Fruit fly (Drosophila melanogaster) whole organism, embryonic: Measurements from ENCODE around the gene trbl.

ENCODE experiments used
- Aef1 ChIP-seq: fragments of 200-800 bp; sonication (Bioruptor generic); IDR thresholded peaks from 3 replicates; pipeline ENCODE4 v1.3.6; 2022; ENCODE audit warnings: missing biosample characterization, missing genetic modification characterization
- Awh ChIP-seq: fragments of 200-800 bp; sonication (Bioruptor generic); IDR thresholded peaks from 2 replicates; pipeline ENCODE4, ENCODE4 v1.3.6; 2022; ENCODE audit warnings: missing biosample characterization, missing genetic modification characterization
- CG10209 ChIP-seq: fragments of 200-800 bp; sonication (Bioruptor generic); optimal IDR thresholded peaks from 3 replicates; lab custom pipeline; 2017; ENCODE audit warnings: missing biosample characterization, mild to moderate bottlenecking, missing genetic modification characterization, missing genetic modification reagents
- CG10366 ChIP-seq: fragments of 200-800 bp; sonication (Bioruptor generic); IDR thresholded peaks from 2 replicates; pipeline ENCODE4 v1.3.6; 2022; ENCODE audit warnings: missing biosample characterization, missing genetic modification characterization
- CG11456 ChIP-seq: fragments of 200-800 bp; sonication (Bioruptor generic); IDR thresholded peaks from 3 replicates; pipeline ENCODE4 v1.3.6; 2022; ENCODE audit warnings: missing biosample characterization, missing genetic modification characterization
- CG12391 ChIP-seq: fragments of 200-800 bp; sonication (Bioruptor generic); optimal IDR thresholded peaks from 3 replicates; lab custom pipeline; 2018; ENCODE audit warnings: missing biosample characterization, mild to moderate bottlenecking, missing genetic modification characterization, moderate library complexity
- CG12769 ChIP-seq: fragments of 200-800 bp; sonication (Bioruptor generic); optimal IDR thresholded peaks from 2 replicates; lab custom pipeline; 2019; ENCODE audit warnings: missing biosample characterization, mild to moderate bottlenecking, missing genetic modification characterization, moderate library complexity
- CG13894 ChIP-seq: fragments of 200-800 bp; sonication (Bioruptor generic); optimal IDR thresholded peaks from 3 replicates; lab custom pipeline; 2018; ENCODE audit warnings: missing biosample characterization, mild to moderate bottlenecking, missing genetic modification characterization, moderate library complexity
- CG17359 ChIP-seq: fragments of 200-800 bp; sonication (Bioruptor generic); optimal IDR thresholded peaks from 3 replicates; lab custom pipeline; 2018; ENCODE audit warnings: missing biosample characterization, mild to moderate bottlenecking, missing genetic modification characterization, moderate library complexity
- CG17361 ChIP-seq: fragments of 200-800 bp; sonication (Bioruptor generic); IDR thresholded peaks from 3 replicates; pipeline ENCODE4 v1.3.6; 2022; ENCODE audit warnings: missing biosample characterization, missing genetic modification characterization
- CG17385 ChIP-seq: fragments of 200-800 bp; sonication (Bioruptor generic); optimal IDR thresholded peaks from 3 replicates; lab custom pipeline; 2018; ENCODE audit warnings: missing biosample characterization, mild to moderate bottlenecking, missing genetic modification characterization
- CG2889 ChIP-seq: fragments of 200-800 bp; sonication (Bioruptor generic); IDR thresholded peaks from 3 replicates; pipeline ENCODE4 v1.3.6; 2022; ENCODE audit warnings: missing biosample characterization, missing genetic modification characterization
- CG32532 ChIP-seq: fragments of 200-800 bp; sonication (Bioruptor generic); IDR thresholded peaks from 2 replicates; pipeline ENCODE4 v1.3.6; 2022; ENCODE audit warnings: missing biosample characterization, missing genetic modification characterization
- CG32772 ChIP-seq: fragments of 200-800 bp; sonication (Bioruptor generic); IDR thresholded peaks from 2 replicates; pipeline ENCODE4 v1.3.6; 2022; ENCODE audit warnings: missing biosample characterization, missing genetic modification characterization
- CG6813 ChIP-seq: fragments of 200-800 bp; sonication (Bioruptor generic); optimal IDR thresholded peaks from 2 replicates; lab custom pipeline; 2017; ENCODE audit warnings: missing biosample characterization, missing genetic modification characterization, mild to moderate bottlenecking, moderate library complexity, missing genetic modification reagents
- CG7928 ChIP-seq: fragments of 200-800 bp; sonication (Bioruptor generic); optimal IDR thresholded peaks from 2 replicates; lab custom pipeline; 2017; ENCODE audit warnings: missing biosample characterization, mild to moderate bottlenecking, missing genetic modification characterization
- CG7987 ChIP-seq: fragments of 200-800 bp; sonication (Bioruptor generic); optimal IDR thresholded peaks from 2 replicates; lab custom pipeline; 2018; ENCODE audit warnings: missing biosample characterization, mild to moderate bottlenecking, missing genetic modification characterization, moderate library complexity
- CG8765 ChIP-seq: fragments of 200-800 bp; sonication (Bioruptor generic); IDR thresholded peaks from 2 replicates; pipeline ENCODE4 v1.3.6; 2022; ENCODE audit warnings: missing biosample characterization, missing genetic modification characterization
- CG8944 ChIP-seq: fragments of 200-800 bp; sonication (Bioruptor generic); optimal IDR thresholded peaks from 3 replicates; lab custom pipeline; 2016; ENCODE audit warnings: missing biosample characterization, missing genetic modification characterization
- CG9609 ChIP-seq: fragments of 200-800 bp; sonication (Bioruptor generic); optimal IDR thresholded peaks from 3 replicates; lab custom pipeline; 2016; ENCODE audit warnings: missing biosample characterization, missing genetic modification characterization
- CoRest ChIP-seq: fragments of 200-800 bp; sonication (Bioruptor generic); optimal IDR thresholded peaks from 3 replicates; lab custom pipeline; 2018; ENCODE audit warnings: missing biosample characterization, mild to moderate bottlenecking, missing genetic modification characterization, moderate library complexity
- D19B ChIP-seq: fragments of 200-800 bp; sonication (Bioruptor generic); optimal IDR thresholded peaks from 2 replicates; lab custom pipeline; 2017; ENCODE audit warnings: missing biosample characterization, mild to moderate bottlenecking, missing genetic modification characterization
- Dll ChIP-seq: fragments of 200-800 bp; sonication (Bioruptor generic); IDR thresholded peaks from 4 replicates; pipeline ENCODE4 v1.3.6; 2022; ENCODE audit warnings: missing biosample characterization, missing genetic modification characterization; ENCODE audit not compliant: partially characterized antibody
- Doc2 ChIP-seq: fragments of 200-800 bp; sonication (Bioruptor generic); IDR thresholded peaks from 2 replicates; pipeline ENCODE4 v1.3.6; 2022; ENCODE audit warnings: missing biosample characterization, missing genetic modification characterization
- Dp ChIP-seq: fragments of 200-800 bp; sonication (Bioruptor generic); optimal IDR thresholded peaks from 2 replicates; lab custom pipeline; 2018; ENCODE audit warnings: missing biosample characterization, mild to moderate bottlenecking, missing genetic modification characterization, moderate library complexity
- E2f2 ChIP-seq: fragments of 200-800 bp; sonication (Bioruptor generic); IDR thresholded peaks from 2 replicates; pipeline ENCODE4 v1.3.6; 2022; ENCODE audit warnings: missing biosample characterization, missing genetic modification characterization
- Fer1 ChIP-seq: fragments of 200-800 bp; sonication (Bioruptor generic); optimal IDR thresholded peaks from 2 replicates; lab custom pipeline; 2017; ENCODE audit warnings: missing biosample characterization, mild to moderate bottlenecking, missing genetic modification characterization
- H2.0 ChIP-seq: fragments of 200-800 bp; sonication (Bioruptor generic); IDR thresholded peaks from 2 replicates; pipeline ENCODE4 v1.3.6; 2022; ENCODE audit warnings: missing biosample characterization, missing genetic modification characterization
- Hr78 ChIP-seq, 2 experiments: fragments of 200-800 bp in 1 of 2; fragments of >200 bp in 1 of 2; sonication (Bioruptor generic) in 1 of 2; optimal IDR thresholded peaks; 2 replicates each; lab custom pipeline; 2017 to 2019; ENCODE audit warnings: missing biosample characterization in 2 of 2, missing genetic modification characterization in 2 of 2, mild to moderate bottlenecking in 1 of 2, moderate library complexity in 1 of 2
- MBD-R2 ChIP-seq: fragments of 200-800 bp; sonication (Bioruptor generic); IDR thresholded peaks from 2 replicates; pipeline ENCODE4 v1.3.6; 2022; ENCODE audit warnings: missing biosample characterization, missing genetic modification characterization
- NfI ChIP-seq: fragments of 200-800 bp; sonication (Bioruptor generic); optimal IDR thresholded peaks from 3 replicates; lab custom pipeline; 2018; ENCODE audit warnings: missing biosample characterization, mild to moderate bottlenecking, missing genetic modification characterization, moderate library complexity
- Poxn ChIP-seq: fragments of 200-800 bp; sonication (Bioruptor generic); IDR thresholded peaks from 2 replicates; pipeline ENCODE4 v1.3.6; 2022; ENCODE audit warnings: missing biosample characterization, missing genetic modification characterization
- ash1 ChIP-seq: fragments of 200-800 bp; sonication (Bioruptor generic); optimal IDR thresholded peaks from 2 replicates; lab custom pipeline; 2018; ENCODE audit warnings: missing biosample characterization, mild to moderate bottlenecking, missing genetic modification characterization
- bab2 ChIP-seq: fragments of 200-800 bp; sonication (Bioruptor generic); optimal IDR thresholded peaks from 2 replicates; lab custom pipeline; 2016; ENCODE audit warnings: missing biosample characterization, missing genetic modification characterization
- br ChIP-seq: fragments of >200 bp; optimal IDR thresholded peaks from 2 replicates; lab custom pipeline; 2017
- dmrt99B ChIP-seq: fragments of 200-800 bp; sonication (Bioruptor generic); optimal IDR thresholded peaks from 2 replicates; lab custom pipeline; 2018; ENCODE audit warnings: missing biosample characterization, mild to moderate bottlenecking, missing genetic modification characterization, moderate library complexity
- dysf ChIP-seq: fragments of 200-800 bp; sonication (Bioruptor generic); IDR thresholded peaks from 3 replicates; pipeline ENCODE4 v1.3.6; 2022; ENCODE audit warnings: missing biosample characterization, missing genetic modification characterization
- exex ChIP-seq: fragments of 200-800 bp; sonication (Bioruptor generic); optimal IDR thresholded peaks from 4 replicates; lab custom pipeline; 2018; ENCODE audit warnings: missing biosample characterization, mild to moderate bottlenecking, missing genetic modification characterization, moderate library complexity
- gsb ChIP-seq: fragments of 200-800 bp; sonication (Bioruptor generic); IDR thresholded peaks from 2 replicates; pipeline ENCODE4 v1.3.6; 2022; ENCODE audit warnings: missing biosample characterization, missing genetic modification characterization
- gt ChIP-seq: fragments of 200-800 bp; sonication (Bioruptor generic); IDR thresholded peaks from 2 replicates; pipeline ENCODE4 v1.3.6; 2022; ENCODE audit warnings: missing biosample characterization, missing genetic modification characterization
- jing ChIP-seq: fragments of 200-800 bp; sonication (Bioruptor generic); optimal IDR thresholded peaks from 2 replicates; lab custom pipeline; 2018; ENCODE audit warnings: missing biosample characterization, mild to moderate bottlenecking, missing genetic modification characterization
- lov ChIP-seq, 2 experiments: fragments of 200-800 bp in 1 of 2; fragments of >200 bp in 1 of 2; sonication (Bioruptor generic) in 1 of 2; IDR thresholded peaks in 1 of 2; optimal IDR thresholded peaks in 1 of 2; 2 replicates in 1 of 2; 3 replicates in 1 of 2; pipeline versions ENCODE4 v1.3.6 to Lab custom; 2017 to 2022; ENCODE audit warnings: missing biosample characterization in 1 of 2, missing genetic modification characterization in 1 of 2
- onecut ChIP-seq: fragments of 200-800 bp; sonication (Bioruptor generic); IDR thresholded peaks from 2 replicates; pipeline ENCODE4 v1.3.6; 2022; ENCODE audit warnings: missing biosample characterization, missing genetic modification characterization
- pho ChIP-seq: fragments of 200-800 bp; sonication (Bioruptor generic); optimal IDR thresholded peaks from 2 replicates; lab custom pipeline; 2016; ENCODE audit warnings: missing biosample characterization, missing genetic modification characterization
- ranshi ChIP-seq: fragments of 200-800 bp; sonication (Bioruptor generic); IDR thresholded peaks from 2 replicates; pipeline ENCODE4 v1.3.6; 2022; ENCODE audit warnings: missing biosample characterization, missing genetic modification characterization
- run ChIP-seq: fragments of 200-800 bp; sonication (Bioruptor generic); optimal IDR thresholded peaks from 3 replicates; lab custom pipeline; 2018; ENCODE audit warnings: missing biosample characterization, mild to moderate bottlenecking, missing genetic modification characterization
- sd ChIP-seq: fragments of 200-800 bp; sonication (Bioruptor generic); optimal IDR thresholded peaks from 3 replicates; lab custom pipeline; 2018; ENCODE audit warnings: missing biosample characterization, mild to moderate bottlenecking, missing genetic modification characterization, moderate library complexity
- sug ChIP-seq: fragments of 200-800 bp; optimal IDR thresholded peaks from 2 replicates; lab custom pipeline; 2019; ENCODE audit warnings: missing biosample characterization, mild to moderate bottlenecking, missing genetic modification characterization, moderate library complexity
- tap ChIP-seq: fragments of 200-800 bp; optimal IDR thresholded peaks from 3 replicates; lab custom pipeline; 2019; ENCODE audit warnings: missing biosample characterization, mild to moderate bottlenecking, missing genetic modification characterization, moderate library complexity
- twi ChIP-seq: fragments of 200-800 bp; optimal IDR thresholded peaks from 2 replicates; lab custom pipeline; 2019; ENCODE audit warnings: missing biosample characterization, mild to moderate bottlenecking, missing genetic modification characterization, moderate library complexity
- yki ChIP-seq: fragments of >200 bp; optimal IDR thresholded peaks from 3 replicates; lab custom pipeline; 2018

trbl gene

DNA sequence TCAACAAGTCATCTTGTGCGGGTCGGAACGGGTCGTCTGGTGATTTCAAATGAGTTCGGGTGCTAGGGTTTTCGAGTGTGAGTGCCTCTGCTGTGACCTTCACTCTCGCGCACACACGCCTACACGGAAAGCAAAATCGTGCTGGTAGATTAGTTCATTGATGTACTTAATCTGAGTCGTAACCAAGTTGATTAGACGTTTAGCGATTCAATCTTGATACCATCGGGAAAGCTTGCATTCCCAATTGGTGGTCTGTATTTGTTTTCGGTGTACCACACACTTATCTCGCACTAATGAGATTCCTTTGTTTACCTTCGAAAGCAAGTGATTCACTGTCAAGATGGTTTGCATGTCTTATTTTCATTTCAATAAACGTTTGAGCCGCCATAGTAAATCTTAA, 12.4 kb downstream of the trbl start (continued):
- TF ChIP-seq CG8765 (GFP tag; lab: Robert Waterston, UW) (no peak), CG10366 (GFP tag; lab: Robert Waterston, UW) (peak; percentile 13; the same call in 1 of the 2 replicates), lov (optimal IDR thresholded peaks at IDR 0.05; lab: Kevin White, UChicago) (no peak), lov (GFP tag; IDR thresholded peaks at IDR 0.05; lab: Robert Waterston, UW) (no peak), Dp (GFP tag; lab: Kevin White, UChicago) (no peak), gt (no peak), CG6813 (GFP tag; lab: Kevin White, UChicago) (peak; percentile 10), jing (GFP tag; lab: Kevin White, UChicago) (no peak), CG17361 (GFP tag; lab: Robert Waterston, UW) (0 out of 3 replicates have a peak, but pooled peaks have one; percentile 17), CG8944 (no peak), NfI (GFP tag; lab: Kevin White, UChicago) (peak; percentile 44), CG17359 (tag; lab: Kevin White, UChicago) (peak; percentile 43), CG7987 (GFP tag; lab: Kevin White, UChicago) (peak; percentile 28), ash1 (GFP tag; lab: Kevin White, UChicago) (no peak), CG32532 (peak; percentile 55; the same call in 1 of the 2 replicates), Hr78 (GFP tag; optimal IDR thresholded peaks at IDR 0.05; lab: Kevin White, UChicago) (peak in 1 of 2 experiments; percentile 77), tap (tag; lab: Kevin White, UChicago) (no peak), Awh (GFP tag; lab: Robert Waterston, UW) (0 out of 2 replicates have a peak, but pooled peaks have one; percentile 32), exex (tag; lab: Kevin White, UChicago) (peak; percentile 86), CG10209 (peak; percentile 28), twi (no peak), yki (lab: Kevin White, UChicago) (no peak), MBD-R2 (GFP tag; lab: Robert Waterston, UW) (no peak), CG17385 (GFP tag; lab: Kevin White, UChicago) (peak; percentile 13), Dll (GFP tag; lab: Robert Waterston, UW) (no peak), CG12391 (peak; percentile 20), H2.0 (peak; percentile 50), onecut (no peak), Poxn (no peak), dysf (GFP tag; lab: Robert Waterston, UW) (peak; percentile 73), br (lab: Kevin White, UChicago) (no peak), CoRest (tag; lab: Kevin White, UChicago) (peak; percentile 21), D19B (no peak), CG32772 (GFP tag; lab: Robert Waterston, UW) (no peak), dmrt99B (peak; percentile 38), CG9609 (GFP tag; lab: Kevin White, UChicago) (peak; percentile 36), CG13894 (tag; lab: Kevin White, UChicago) (peak; percentile 24), gsb (no peak), pho (GFP tag; lab: Kevin White, UChicago) (peak; percentile 28), E2f2 (peak; percentile 22; the same call in 1 of the 2 replicates), sug (tag; lab: Kevin White, UChicago) (peak; percentile 79), Doc2 (GFP tag; lab: Robert Waterston, UW) (no peak), CG2889 (GFP tag; lab: Robert Waterston, UW) (0 out of 3 replicates have a peak, but pooled peaks have one; percentile 38), Aef1 (GFP tag; lab: Robert Waterston, UW) (peak; percentile 57; the same call in 2 of the 3 replicates), Fer1 (GFP tag; lab: Kevin White, UChicago) (peak; percentile 59), CG12769 (peak; percentile 87), sd (tag; lab: Kevin White, UChicago) (peak; percentile 72), ranshi (GFP tag; lab: Robert Waterston, UW) (peak; percentile 48), run (no peak), CG7928 (GFP tag; lab: Kevin White, UChicago) (no peak), bab2 (GFP tag; lab: Kevin White, UChicago) (peak; percentile 29), CG11456 (GFP tag; lab: Robert Waterston, UW) (peak; percentile 60; the same call in 1 of the 3 replicates)
